Fruit fly (Drosophila melanogaster) whole organism, prepupa: ENCODE results near the gene mrn.

Source experiments
- Blimp-1 ChIP-seq: fragments of 200-800 bp; sonication (Bioruptor generic); optimal IDR thresholded peaks from 3 replicates; lab custom pipeline; 2017; ENCODE audit warnings: missing biosample characterization, missing genetic modification characterization, mild to moderate bottlenecking, moderate library complexity, missing genetic modification reagents
- CG10631 ChIP-seq: fragments of 200-800 bp; sonication (Bioruptor generic); optimal IDR thresholded peaks from 2 replicates; lab custom pipeline; 2016; ENCODE audit warnings: missing biosample characterization, missing genetic modification characterization
- CG10669 ChIP-seq: fragments of 200-800 bp; sonication (Bioruptor generic); optimal IDR thresholded peaks from 3 replicates; lab custom pipeline; 2018; ENCODE audit warnings: missing biosample characterization, mild to moderate bottlenecking, missing genetic modification characterization, moderate library complexity
- CG15336 ChIP-seq: fragments of 200-800 bp; sonication (Bioruptor generic); IDR thresholded peaks from 2 replicates; pipeline ENCODE4 v1.3.6; 2022; ENCODE audit warnings: missing biosample characterization, missing genetic modification characterization
- CG1621 ChIP-seq: fragments of 200-800 bp; sonication (Bioruptor generic); optimal IDR thresholded peaks from 3 replicates; lab custom pipeline; 2018; ENCODE audit warnings: missing biosample characterization, mild to moderate bottlenecking, missing genetic modification characterization
- CG16779 ChIP-seq: fragments of 200-800 bp; sonication (Bioruptor generic); optimal IDR thresholded peaks from 3 replicates; lab custom pipeline; 2017; ENCODE audit warnings: missing biosample characterization, mild to moderate bottlenecking, missing genetic modification characterization
- CG3032 ChIP-seq: fragments of 200-800 bp; optimal IDR thresholded peaks from 2 replicates; lab custom pipeline; 2019; ENCODE audit warnings: missing biosample characterization, mild to moderate bottlenecking, missing genetic modification characterization, moderate library complexity
- CG32006 ChIP-seq: fragments of 200-800 bp; sonication (Bioruptor generic); optimal IDR thresholded peaks from 3 replicates; lab custom pipeline; 2017; ENCODE audit warnings: missing biosample characterization, mild to moderate bottlenecking, missing genetic modification characterization
- CG34406 ChIP-seq: fragments of 200-800 bp; sonication (Bioruptor generic); optimal IDR thresholded peaks from 3 replicates; lab custom pipeline; 2016; ENCODE audit warnings: missing biosample characterization, missing genetic modification characterization
- CG3919 ChIP-seq: fragments of 200-800 bp; sonication (Bioruptor generic); optimal IDR thresholded peaks from 3 replicates; lab custom pipeline; 2016; ENCODE audit warnings: missing biosample characterization, missing genetic modification characterization
- CG4318 ChIP-seq: fragments of 200-800 bp; sonication (Bioruptor generic); optimal IDR thresholded peaks from 3 replicates; lab custom pipeline; 2017; ENCODE audit warnings: missing biosample characterization, mild to moderate bottlenecking, missing genetic modification characterization
- CG6276 ChIP-seq: fragments of 200-800 bp; sonication (Bioruptor generic); optimal IDR thresholded peaks from 2 replicates; lab custom pipeline; 2017; ENCODE audit warnings: missing biosample characterization, mild to moderate bottlenecking, missing genetic modification characterization
- CG6854 ChIP-seq: fragments of 200-800 bp; sonication (Bioruptor generic); optimal IDR thresholded peaks from 2 replicates; lab custom pipeline; 2017; ENCODE audit warnings: missing biosample characterization, mild to moderate bottlenecking, missing genetic modification characterization
- CG8119 ChIP-seq: fragments of 200-800 bp; sonication (Bioruptor generic); IDR thresholded peaks from 3 replicates; pipeline ENCODE4 v1.3.6; 2022; ENCODE audit warnings: missing biosample characterization, missing genetic modification characterization
- CG8319 ChIP-seq: fragments of 200-800 bp; sonication (Bioruptor generic); optimal IDR thresholded peaks from 3 replicates; lab custom pipeline; 2016; ENCODE audit warnings: missing biosample characterization, missing genetic modification characterization
- Eip75B ChIP-seq: fragments of 200-800 bp; sonication (Bioruptor generic); optimal IDR thresholded peaks from 3 replicates; lab custom pipeline; 2016; ENCODE audit warnings: missing biosample characterization, missing genetic modification characterization
- Ets96B ChIP-seq: fragments of 200-800 bp; optimal IDR thresholded peaks from 2 replicates; lab custom pipeline; 2019; ENCODE audit warnings: missing biosample characterization, mild to moderate bottlenecking, missing genetic modification characterization, moderate library complexity
- Gug ChIP-seq: fragments of 200-800 bp; sonication (Bioruptor generic); IDR thresholded peaks from 2 replicates; pipeline ENCODE4 v1.3.6; 2022; ENCODE audit warnings: missing biosample characterization, missing genetic modification characterization
- Hr38 ChIP-seq: sonication (Bioruptor generic); optimal IDR thresholded peaks from 2 replicates; lab custom pipeline; 2016; ENCODE audit warnings: missing biosample characterization, missing genetic modification characterization
- Hr39 ChIP-seq: fragments of 200-800 bp; sonication (Bioruptor generic); optimal IDR thresholded peaks from 2 replicates; lab custom pipeline; 2016; ENCODE audit warnings: missing biosample characterization, missing genetic modification characterization
- Hr4 ChIP-seq: fragments of 200-800 bp; sonication (Bioruptor generic); optimal IDR thresholded peaks from 3 replicates; lab custom pipeline; 2016; ENCODE audit warnings: missing biosample characterization, missing genetic modification characterization
- OdsH ChIP-seq: fragments of 200-800 bp; sonication (Bioruptor generic); optimal IDR thresholded peaks from 3 replicates; lab custom pipeline; 2016; ENCODE audit warnings: missing biosample characterization, missing genetic modification characterization
- Sox102F ChIP-seq: fragments of 200-800 bp; sonication (Bioruptor generic); optimal IDR thresholded peaks from 2 replicates; lab custom pipeline; 2016; ENCODE audit warnings: missing biosample characterization, mild to moderate bottlenecking, missing genetic modification characterization
- Sox14 ChIP-seq: fragments of 200-800 bp; sonication (Bioruptor generic); optimal IDR thresholded peaks from 3 replicates; lab custom pipeline; 2016; ENCODE audit warnings: missing biosample characterization, missing genetic modification characterization
- Sox15 ChIP-seq: fragments of 200-800 bp; sonication (Bioruptor generic); optimal IDR thresholded peaks from 3 replicates; lab custom pipeline; 2016; ENCODE audit warnings: missing biosample characterization, missing genetic modification characterization
- achi ChIP-seq: fragments of 200-800 bp; sonication (Bioruptor generic); optimal IDR thresholded peaks from 3 replicates; lab custom pipeline; 2016; ENCODE audit warnings: missing biosample characterization, missing genetic modification characterization
- dac ChIP-seq: fragments of 200-800 bp; sonication (Bioruptor generic); optimal IDR thresholded peaks from 2 replicates; lab custom pipeline; 2017; ENCODE audit warnings: missing biosample characterization, mild to moderate bottlenecking, missing genetic modification characterization
- dsx ChIP-seq: fragments of 200-800 bp; optimal IDR thresholded peaks from 3 replicates; lab custom pipeline; 2019; ENCODE audit warnings: missing biosample characterization, mild to moderate bottlenecking, missing genetic modification characterization, moderate library complexity; ENCODE audit not compliant: poor library complexity, severe bottlenecking
- eg ChIP-seq: fragments of 200-800 bp; sonication (Bioruptor generic); IDR thresholded peaks from 3 replicates; pipeline ENCODE4 v1.3.6; 2022; ENCODE audit warnings: missing biosample characterization, missing genetic modification characterization
- esn ChIP-seq: fragments of 200-800 bp; sonication (Bioruptor generic); optimal IDR thresholded peaks from 2 replicates; lab custom pipeline; 2016; ENCODE audit warnings: missing biosample characterization, mild to moderate bottlenecking, missing genetic modification characterization, moderate library complexity
- fkh ChIP-seq: fragments of 200-800 bp; sonication (Bioruptor generic); optimal IDR thresholded peaks from 3 replicates; lab custom pipeline; 2017; ENCODE audit warnings: missing biosample characterization, mild to moderate bottlenecking, missing genetic modification characterization, moderate library complexity
- pdm3 ChIP-seq: fragments of 200-800 bp; sonication (Bioruptor generic); optimal IDR thresholded peaks from 3 replicates; lab custom pipeline; 2016; ENCODE audit warnings: missing biosample characterization, missing genetic modification characterization
- salr ChIP-seq, 2 experiments: fragments of 200-800 bp; sonication (Bioruptor generic); optimal IDR thresholded peaks; 3 replicates each; lab custom pipeline; 2016 to 2018; ENCODE audit warnings: missing biosample characterization in 2 of 2, missing genetic modification characterization in 2 of 2, mild to moderate bottlenecking in 1 of 2
- spab ChIP-seq: fragments of 200-800 bp; sonication (Bioruptor generic); optimal IDR thresholded peaks from 2 replicates; lab custom pipeline; 2017; ENCODE audit warnings: missing biosample characterization, mild to moderate bottlenecking, missing genetic modification characterization, missing genetic modification reagents
- topi ChIP-seq: fragments of 200-800 bp; sonication (Bioruptor generic); optimal IDR thresholded peaks from 3 replicates; lab custom pipeline; 2016; ENCODE audit warnings: missing biosample characterization, missing genetic modification characterization

Gene mrn

DNA sequence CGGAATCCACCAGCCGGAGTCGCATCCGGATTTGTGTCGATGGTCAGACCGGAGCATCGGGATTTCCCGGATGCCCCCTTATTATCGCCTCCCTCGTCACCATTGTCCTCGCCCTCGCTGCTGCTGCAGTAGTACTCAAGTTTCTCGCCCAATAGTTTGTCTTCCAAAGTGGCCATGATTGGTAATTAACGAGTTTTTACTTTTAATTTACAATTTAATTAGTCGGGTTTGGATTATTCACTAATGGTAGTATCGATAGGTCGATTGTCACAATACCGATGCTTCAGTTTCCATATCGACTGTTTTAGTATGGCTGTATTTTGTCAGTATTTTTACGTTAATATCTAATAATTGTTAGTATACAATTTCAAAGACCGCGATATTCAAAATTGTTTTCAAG lies 29.8 kb upstream of the mrn start, which contains the start of gene CG7650:
Gene CG7650, minus strand, starts transcription at position 278 of the 400 bp plus-strand sequence.
- TF ChIP-seq CG1621 (tag; lab: Kevin White, UChicago) (peak; percentile 86), Sox14 (peak; percentile 3), CG8119 (GFP tag; lab: Robert Waterston, UW) (no peak)

DNA sequence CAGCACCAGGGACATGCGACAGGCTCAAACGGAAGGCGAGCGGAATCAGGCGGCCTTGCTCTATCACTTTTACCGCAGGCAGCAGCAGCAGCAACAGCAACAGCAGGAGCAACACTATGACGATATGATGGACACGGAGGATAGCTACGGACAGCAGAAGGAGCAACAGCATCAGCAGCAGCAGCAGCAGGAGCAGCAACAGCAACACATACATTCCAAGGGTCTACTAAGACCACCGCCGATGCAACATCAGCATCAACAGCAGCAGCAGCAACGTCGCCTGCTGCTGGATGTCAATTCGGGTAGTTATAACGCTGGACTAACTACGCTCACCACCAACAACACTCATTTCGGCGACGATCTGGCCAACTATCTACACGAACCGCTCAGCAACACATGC lies 24.6 kb upstream of the mrn start:
- TF ChIP-seq CG3032 (tag; lab: Kevin White, UChicago) (no peak), eg (GFP tag; lab: Robert Waterston, UW) (no peak), CG15336 (no peak), Sox102F (no peak), CG10669 (no peak), CG32006 (GFP tag; lab: Kevin White, UChicago) (no peak), Hr4 (GFP tag; lab: Kevin White, UChicago) (no peak), CG8319 (GFP tag; lab: Kevin White, UChicago) (no peak), Blimp-1 (no peak), Gug (no peak), achi (GFP tag; lab: Kevin White, UChicago) (no peak), OdsH (GFP tag; lab: Kevin White, UChicago) (no peak), Eip75B (GFP tag; lab: Kevin White, UChicago) (no peak), fkh (GFP tag; lab: Kevin White, UChicago) (no peak), Sox15 (GFP tag; lab: Kevin White, UChicago) (no peak)

DNA sequence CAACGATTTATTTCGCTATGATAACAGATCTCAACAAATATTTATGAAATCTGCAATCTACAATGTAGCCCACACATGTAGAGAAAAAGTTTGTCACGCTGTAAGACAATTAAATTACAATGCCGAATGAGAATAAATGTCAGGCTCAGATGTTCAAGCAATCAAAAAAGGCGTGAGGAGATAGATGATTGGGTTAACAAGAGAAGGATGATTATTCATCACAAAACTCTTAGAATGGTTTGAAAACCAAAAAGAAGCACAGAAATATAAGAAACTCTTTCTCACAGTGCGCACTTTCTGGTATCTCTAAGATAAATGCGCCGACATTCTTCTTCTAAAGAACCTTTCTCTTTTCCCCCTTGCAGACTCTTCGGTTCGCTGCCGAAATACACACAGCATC lies 19.7 kb upstream of the mrn start:
- TF ChIP-seq CG4318 (GFP tag; lab: Kevin White, UChicago), result peak; percentile 28
- TF ChIP-seq esn (GFP tag; lab: Kevin White, UChicago), result peak; percentile 18
- TF ChIP-seq CG34406 (GFP tag; lab: Kevin White, UChicago), result no peak
- peak; percentile 62 for TF ChIP-seq Hr4 (GFP tag; lab: Kevin White, UChicago)
- peak; percentile 54 for TF ChIP-seq CG15336
- no peak for TF ChIP-seq Hr39 (GFP tag; lab: Kevin White, UChicago)

DNA sequence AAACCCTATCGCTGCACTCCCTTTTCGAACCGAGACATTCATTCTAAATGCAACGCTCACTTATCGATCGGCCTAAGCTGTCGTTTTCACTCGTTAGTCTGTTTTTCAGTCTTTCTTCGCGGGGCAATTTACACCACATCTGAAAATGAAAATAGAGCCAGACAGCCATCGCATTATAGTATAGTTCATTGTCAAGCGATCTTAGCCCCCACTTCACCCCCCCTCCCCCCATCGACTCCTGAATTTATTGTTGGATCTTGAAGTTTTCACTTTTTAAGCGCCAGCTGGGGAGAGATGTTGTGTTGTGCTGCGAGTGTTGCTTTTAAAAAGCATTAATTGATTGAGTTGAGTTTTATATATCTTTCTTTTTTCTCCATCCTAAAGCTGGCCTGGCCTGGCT lies 18.9 kb upstream of the mrn start:
- TF ChIP-seq CG1621 (tag; lab: Kevin White, UChicago) (no peak), CG6276 (no peak), CG6854 (GFP tag; lab: Kevin White, UChicago) (no peak), dac (GFP tag; lab: Kevin White, UChicago) (no peak), achi (GFP tag; lab: Kevin White, UChicago) (no peak), pdm3 (GFP tag; lab: Kevin White, UChicago) (no peak), Ets96B (tag; lab: Kevin White, UChicago) (no peak), OdsH (GFP tag; lab: Kevin White, UChicago) (no peak), CG10631 (GFP tag; lab: Kevin White, UChicago) (no peak), spab (GFP tag; lab: Kevin White, UChicago) (no peak), CG3919 (GFP tag; lab: Kevin White, UChicago) (no peak), CG3032 (tag; lab: Kevin White, UChicago) (no peak), CG16779 (tag; lab: Kevin White, UChicago) (no peak), Hr38 (GFP tag; lab: Kevin White, UChicago) (no peak), salr (GFP tag; optimal IDR thresholded peaks at IDR 0.05; lab: Kevin White, UChicago) (no peak), Blimp-1 (no peak), topi (GFP tag; lab: Kevin White, UChicago) (no peak), dsx (no peak)
